Fruit fly (Drosophila melanogaster): ENCODE data around the gene Srp54.

Srp54 gene

dm6 chr2L:9954119-9954518 is 41.4 kb downstream of the Srp54 start, which contains the start of the genes CG13126 and CG4709 (continued):
- TF ChIP-seq Elba2 (GFP tag; optimal IDR thresholded peaks at IDR 0.05) (peak; percentile 15), Sox100B (GFP tag; optimal IDR thresholded peaks at IDR 0.05) (peak; percentile 91), Sox102F (GFP tag; optimal IDR thresholded peaks at IDR 0.05) (peak; percentile 91), Six4 (GFP tag; optimal IDR thresholded peaks at IDR 0.05) (peak; percentile 90), br (optimal IDR thresholded peaks at IDR 0.05) (no peak), CG18476 (GFP tag; optimal IDR thresholded peaks at IDR 0.05) (peak; percentile 81), CG10274 (GFP tag; optimal IDR thresholded peaks at IDR 0.05) (peak; percentile 16), gt (GFP tag; IDR thresholded peaks at IDR 0.05) (no peak), CG3838 (GFP tag; optimal IDR thresholded peaks at IDR 0.05) (peak; percentile 58), nerfin-1 (tag; optimal IDR thresholded peaks at IDR 0.05) (peak; percentile 92), CG1024 (GFP tag; IDR thresholded peaks at IDR 0.05) (peak; percentile 66; the same call in 1 of the 2 replicates), Hsf (GFP tag; optimal IDR thresholded peaks at IDR 0.05) (peak; percentile 63), HLH4C (GFP tag; IDR thresholded peaks at IDR 0.05; ENCODE audit: partially characterized antibody) (no peak), CG12104 (GFP tag; optimal IDR thresholded peaks at IDR 0.05) (peak; percentile 91), HLH54F (GFP tag; optimal IDR thresholded peaks at IDR 0.05) (peak; percentile 6), Rx (GFP tag; IDR thresholded peaks at IDR 0.05) (peak; percentile 60), sqz (GFP tag; optimal IDR thresholded peaks at IDR 0.05) (peak; percentile 84), ftz-f1 (GFP tag; optimal IDR thresholded peaks at IDR 0.05) (no peak), chm (GFP tag; IDR thresholded peaks at IDR 0.05) (peak; percentile 33; the same call in 1 of the 2 replicates), Dp (GFP tag; optimal IDR thresholded peaks at IDR 0.05) (peak; percentile 57), CG18011 (GFP tag; optimal IDR thresholded peaks at IDR 0.05) (peak; percentile 64), HLHmδ (GFP tag; optimal IDR thresholded peaks at IDR 0.05) (no peak), CG2120 (GFP tag; optimal IDR thresholded peaks at IDR 0.05) (peak; percentile 82), CG14710 (tag; optimal IDR thresholded peaks at IDR 0.05) (peak; percentile 97), lola (GFP tag; optimal IDR thresholded peaks at IDR 0.05) (peak in 1 of 3 experiments; percentile 90), CG8388 (GFP tag; optimal IDR thresholded peaks at IDR 0.05) (peak; percentile 90), onecut (GFP tag; IDR thresholded peaks at IDR 0.05) (peak; percentile 71), BEAF-32 (GFP tag; optimal IDR thresholded peaks at IDR 0.05) (peak; percentile 30), toy (GFP tag; IDR thresholded peaks at IDR 0.05) (0 out of 2 replicates have a peak, but pooled peaks have one; percentile 45), unc-4 (GFP tag; IDR thresholded peaks at IDR 0.05; ENCODE audit: partially characterized antibody) (0 out of 2 replicates have a peak, but pooled peaks have one; percentile 25), CG11456 (GFP tag; IDR thresholded peaks at IDR 0.05) (peak; percentile 83), CG7928 (GFP tag; optimal IDR thresholded peaks at IDR 0.05) (peak; percentile 46), chn (GFP tag; optimal IDR thresholded peaks at IDR 0.05) (peak; percentile 51), CG8359 (GFP tag; optimal IDR thresholded peaks at IDR 0.05; ENCODE audit: borderline replicate concordance) (peak; percentile 76), D19B (GFP tag; optimal IDR thresholded peaks at IDR 0.05) (peak; percentile 81), Awh (GFP tag; IDR thresholded peaks at IDR 0.05) (peak; percentile 89), sna (GFP tag; IDR thresholded peaks at IDR 0.05; ENCODE audit: partially characterized antibody) (no peak), Trl (optimal IDR thresholded peaks at IDR 0.05) (no peak), Trl (GFP tag; optimal IDR thresholded peaks at IDR 0.05) (peak; percentile 40), klu (GFP tag; IDR thresholded peaks at IDR 0.05) (peak; percentile 76; the same call in 1 of the 2 replicates), emc (GFP tag; optimal IDR thresholded peaks at IDR 0.05) (peak; percentile 1), wor (GFP tag; IDR thresholded peaks at IDR 0.05) (peak; percentile 64), ac (GFP tag; optimal IDR thresholded peaks at IDR 0.05) (peak; percentile 39), Stat92E (GFP tag; optimal IDR thresholded peaks at IDR 0.05) (peak in 1 of 3 experiments; percentile 83), esg (GFP tag; conservative IDR thresholded peaks at IDR 0.05) (peak; percentile 88), Mad (GFP tag; optimal IDR thresholded peaks at IDR 0.05) (peak; percentile 45), CG17802 (tag; optimal IDR thresholded peaks at IDR 0.05) (peak; percentile 73), hb (GFP tag; IDR thresholded peaks at IDR 0.05; ENCODE audit: partially characterized antibody) (no peak), Atf6 (GFP tag; IDR thresholded peaks at IDR 0.05) (peak; percentile 84), NfI (GFP tag; optimal IDR thresholded peaks at IDR 0.05) (peak; percentile 87)

All from whole organism, embryonic.